Fruit fly (Drosophila melanogaster): ENCODE data around the gene Prosbeta2.
A peak's percentile ranks its signal among the peaks of the same experiment; 100 is the strongest.

Prosbeta2 gene

DNA sequence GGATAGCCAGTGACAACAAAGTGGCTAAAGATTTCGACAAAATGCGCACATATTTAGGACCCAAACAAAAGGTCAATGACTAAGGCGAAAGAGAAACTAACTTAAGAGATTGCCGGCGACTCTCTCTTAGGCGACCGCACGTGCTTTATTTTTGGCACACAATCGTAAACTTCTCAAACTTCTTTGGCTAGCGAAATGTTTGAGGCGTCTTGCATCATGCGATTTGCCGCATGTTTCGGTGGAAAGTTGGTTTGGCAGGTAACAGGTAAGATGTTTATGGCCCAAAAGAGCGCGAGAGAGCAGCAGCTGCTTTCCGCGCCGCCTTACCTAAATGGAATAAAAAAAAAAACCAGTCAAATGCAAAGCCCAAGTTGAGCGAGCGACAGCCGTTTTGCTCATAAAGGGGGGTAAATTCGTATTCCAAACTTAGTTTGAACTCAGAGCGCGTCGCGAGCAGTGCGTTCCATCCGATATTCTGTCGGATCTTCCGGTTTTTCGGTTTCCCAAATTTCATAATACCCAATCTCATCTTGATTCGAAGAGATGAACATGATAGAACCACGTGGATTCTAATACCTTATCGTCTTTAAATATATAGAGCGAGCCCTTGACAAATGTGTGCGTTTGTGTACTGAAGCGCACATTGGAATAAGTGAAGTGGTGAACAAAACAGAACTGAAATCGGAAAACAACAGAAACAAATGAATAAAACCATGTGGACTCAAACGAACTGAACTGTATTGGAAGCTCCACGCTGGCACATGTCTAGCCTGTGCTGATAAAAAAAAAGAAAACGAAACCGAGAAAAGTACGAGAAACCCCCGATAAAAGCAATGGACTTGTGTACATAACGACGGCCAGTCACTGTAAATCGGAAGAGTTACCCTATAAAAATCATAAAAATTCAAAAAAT is 12.5 kb upstream of the Prosbeta2 start:
- no peak for TF ChIP-seq CG17801 (GFP tag; optimal IDR thresholded peaks at IDR 0.05; ENCODE audit: partially characterized antibody)

DNA sequence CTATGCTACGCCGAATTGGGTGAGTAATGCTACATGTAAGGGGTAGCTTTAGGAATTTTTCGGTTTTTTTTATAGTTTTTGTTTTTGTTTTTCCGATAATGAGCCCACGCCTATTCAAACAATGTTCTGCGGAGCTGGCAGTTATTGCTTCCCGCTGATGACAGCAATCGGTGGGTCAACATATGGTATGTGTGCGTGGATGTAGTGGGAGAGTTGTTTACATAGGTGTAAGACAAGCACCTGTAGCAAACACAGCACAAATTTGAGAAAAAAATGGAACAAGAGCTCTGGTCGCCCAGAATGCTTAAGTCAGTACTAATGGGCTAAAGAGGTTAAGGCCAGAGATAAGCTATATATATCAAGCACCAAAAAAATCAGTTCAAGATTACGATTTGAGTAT is 11.5 kb upstream of the Prosbeta2 start:
- TF ChIP-seq CG17801 (GFP tag; optimal IDR thresholded peaks at IDR 0.05; ENCODE audit: partially characterized antibody): no peak

DNA sequence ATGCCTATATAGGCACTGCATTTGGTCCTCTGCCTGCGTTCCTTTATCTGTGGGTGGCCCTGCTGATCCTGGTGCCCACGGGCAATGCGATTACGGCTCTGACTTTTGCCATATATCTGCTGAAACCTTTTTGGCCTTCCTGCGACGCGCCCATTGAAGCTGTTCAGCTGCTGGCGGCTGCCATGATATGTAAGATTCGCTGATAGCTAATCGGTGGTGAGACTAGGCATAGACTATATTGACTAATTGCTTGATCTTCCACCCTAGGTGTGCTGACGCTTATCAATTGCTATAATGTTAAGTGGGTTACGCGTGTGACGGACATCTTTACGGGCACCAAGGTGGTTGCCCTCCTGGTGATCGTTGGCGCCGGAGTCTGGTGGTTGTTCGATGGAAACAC is 9.9 kb upstream of the Prosbeta2 start:
- TF ChIP-seq CG17801 (GFP tag; optimal IDR thresholded peaks at IDR 0.05; ENCODE audit: partially characterized antibody): no peak

DNA sequence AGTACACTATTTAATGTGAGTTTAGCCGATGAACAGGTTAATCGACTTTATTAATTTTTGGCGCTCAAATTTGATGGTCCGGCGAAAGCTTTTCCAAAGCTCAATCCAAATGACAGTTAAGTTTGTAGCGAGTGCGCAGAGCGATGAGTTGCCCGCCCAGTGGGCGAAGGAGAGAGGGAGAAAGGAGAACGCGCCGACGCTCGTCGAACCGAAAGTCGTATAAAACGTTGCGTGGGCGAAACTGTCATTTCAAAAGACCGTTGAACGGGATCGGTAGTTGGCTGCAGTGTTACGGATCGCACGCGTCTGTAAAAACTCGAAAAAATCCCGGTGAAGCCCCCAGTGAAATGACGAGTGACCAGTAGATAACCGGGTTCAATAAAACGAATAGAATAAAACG is 7.7 kb upstream of the Prosbeta2 start, which contains the start of gene Zip71B:
Gene Zip71B, plus strand, starts transcription at position 265 of the 400 bp plus-strand sequence.
- no peak for TF ChIP-seq CG17801 (GFP tag; optimal IDR thresholded peaks at IDR 0.05; ENCODE audit: partially characterized antibody)

DNA sequence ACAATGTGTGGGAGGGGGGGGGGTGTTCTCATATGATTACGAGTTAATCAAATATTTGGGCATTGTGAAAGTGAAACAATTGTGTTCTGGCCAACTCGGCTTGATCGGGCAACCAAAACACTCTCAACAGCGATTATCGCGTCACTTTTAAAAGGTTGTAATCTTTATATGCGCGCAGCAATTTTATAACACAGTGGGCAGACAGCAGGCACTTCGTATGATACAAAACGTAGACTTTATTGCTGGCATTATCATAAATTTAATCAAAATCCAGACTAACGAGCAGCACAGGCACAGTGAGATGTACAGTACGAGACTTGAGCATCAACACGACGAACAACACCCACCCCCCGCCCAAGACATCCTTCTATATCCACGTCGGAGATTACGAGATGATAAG is 6.9 kb upstream of the Prosbeta2 start:
- peak; percentile 14 for TF ChIP-seq CG17801 (GFP tag; optimal IDR thresholded peaks at IDR 0.05; ENCODE audit: partially characterized antibody)

DNA sequence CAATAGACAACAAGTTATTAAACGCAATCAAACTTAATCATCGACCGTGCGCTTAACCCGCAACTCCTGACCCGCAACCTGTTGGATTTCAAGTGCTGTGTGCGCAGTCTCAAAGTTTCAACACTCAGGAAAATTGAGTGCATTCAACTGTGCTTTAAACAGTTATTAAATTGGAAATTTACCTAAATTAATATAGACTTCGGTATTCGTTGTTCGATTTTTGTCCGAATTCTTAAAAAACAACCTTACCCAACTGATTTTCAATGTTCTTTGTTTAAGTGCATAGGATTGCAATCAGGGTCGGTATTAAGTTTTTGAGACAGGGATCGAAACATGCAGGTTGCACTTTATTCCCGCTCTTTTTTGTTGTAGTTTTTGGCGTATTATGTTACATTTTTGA is 5.3 kb downstream of the Prosbeta2 start:
- no peak for TF ChIP-seq CG17801 (GFP tag; optimal IDR thresholded peaks at IDR 0.05; ENCODE audit: partially characterized antibody)

DNA sequence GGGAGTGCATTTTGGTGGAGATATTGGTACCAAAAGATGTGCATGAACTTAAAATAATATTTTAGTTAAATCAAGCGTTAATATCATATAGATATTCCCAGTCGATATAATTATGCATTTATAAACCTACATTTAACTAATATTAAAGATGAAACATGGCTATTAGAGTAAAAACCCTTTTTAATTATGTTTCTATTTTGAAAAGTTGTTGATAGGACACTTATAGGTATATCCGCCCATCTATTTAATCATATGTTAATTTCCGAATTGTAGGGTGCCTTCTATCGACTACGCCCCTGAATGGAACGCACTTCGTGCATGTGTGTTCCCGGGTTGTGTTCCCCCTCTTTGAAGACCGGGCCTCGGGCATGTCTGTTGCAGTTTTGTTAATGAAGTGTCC is 6.0 kb downstream of the Prosbeta2 start:
- no peak for TF ChIP-seq CG17801 (GFP tag; optimal IDR thresholded peaks at IDR 0.05; ENCODE audit: partially characterized antibody)

DNA sequence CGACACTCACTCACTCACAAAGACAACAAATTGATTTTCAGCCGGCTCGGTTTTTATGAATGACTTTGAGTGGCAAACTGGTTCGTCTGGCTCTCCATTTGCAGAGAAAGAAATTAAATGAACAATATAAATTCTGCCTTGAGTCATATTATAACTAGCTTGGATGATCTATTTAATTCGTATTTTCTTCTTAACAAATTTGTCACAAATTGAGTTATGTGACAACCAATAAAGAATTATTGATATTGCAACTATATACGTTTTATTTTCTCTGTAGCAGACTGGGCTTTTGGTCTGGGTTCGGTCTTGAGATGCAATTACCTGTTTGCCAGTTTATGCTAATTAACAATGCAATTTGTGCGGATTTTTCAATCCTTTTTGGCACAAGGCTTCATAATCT is 7.1 kb downstream of the Prosbeta2 start:
- TF ChIP-seq CG17801 (GFP tag; optimal IDR thresholded peaks at IDR 0.05; ENCODE audit: partially characterized antibody): no peak

DNA sequence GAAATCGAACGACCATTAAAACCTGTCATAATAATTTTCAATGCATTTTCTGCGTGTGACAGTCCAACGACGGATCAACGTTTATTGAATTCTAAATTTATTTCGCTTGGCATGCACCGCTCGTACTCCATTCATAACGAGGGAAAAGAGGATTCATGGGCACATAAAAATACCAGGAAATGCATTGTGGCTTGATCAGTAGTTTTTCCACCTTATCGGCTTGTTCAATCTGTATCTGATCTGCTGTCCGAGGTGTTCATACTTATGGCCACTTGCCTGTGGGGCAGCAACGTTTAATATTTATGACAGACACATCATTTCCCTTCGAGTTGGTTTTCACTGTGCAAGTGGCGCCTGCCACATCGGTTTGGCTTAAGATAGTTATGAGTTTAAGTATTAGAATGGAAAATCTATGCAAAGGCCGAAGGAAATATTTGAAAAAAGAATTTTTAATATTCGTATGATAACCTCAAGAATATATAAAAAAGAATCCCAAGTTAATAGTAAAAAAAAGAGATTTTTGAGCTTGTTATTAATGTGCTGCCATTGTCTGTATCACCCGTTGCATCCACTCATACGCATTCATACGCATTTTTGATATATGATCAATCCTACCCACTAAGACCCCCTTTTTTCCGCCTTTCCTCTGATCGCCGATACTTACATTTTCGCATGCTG is 7.7 kb downstream of the Prosbeta2 start:
- TF ChIP-seq CG17801 (GFP tag; optimal IDR thresholded peaks at IDR 0.05; ENCODE audit: partially characterized antibody): no peak

DNA sequence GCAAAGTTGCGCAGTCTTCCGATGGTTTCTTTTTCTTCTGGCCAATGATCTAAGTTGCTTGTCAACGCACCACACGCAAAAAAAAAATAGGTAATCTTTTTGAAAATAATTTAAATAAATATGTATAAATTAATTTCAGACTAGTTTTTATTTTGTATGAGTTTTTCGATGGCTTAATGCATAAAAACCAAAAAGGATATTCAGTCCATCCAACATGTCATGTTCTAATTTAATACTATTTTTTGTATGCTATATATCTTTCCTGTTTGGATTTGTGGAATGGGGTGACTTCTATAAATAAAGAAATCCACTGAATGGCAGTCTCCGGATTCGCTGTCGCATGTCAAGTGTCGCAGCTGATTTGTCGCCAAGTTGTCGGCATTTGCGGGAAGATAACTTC is 9.9 kb downstream of the Prosbeta2 start:
- TF ChIP-seq CG17801 (GFP tag; optimal IDR thresholded peaks at IDR 0.05; ENCODE audit: partially characterized antibody): no peak

DNA sequence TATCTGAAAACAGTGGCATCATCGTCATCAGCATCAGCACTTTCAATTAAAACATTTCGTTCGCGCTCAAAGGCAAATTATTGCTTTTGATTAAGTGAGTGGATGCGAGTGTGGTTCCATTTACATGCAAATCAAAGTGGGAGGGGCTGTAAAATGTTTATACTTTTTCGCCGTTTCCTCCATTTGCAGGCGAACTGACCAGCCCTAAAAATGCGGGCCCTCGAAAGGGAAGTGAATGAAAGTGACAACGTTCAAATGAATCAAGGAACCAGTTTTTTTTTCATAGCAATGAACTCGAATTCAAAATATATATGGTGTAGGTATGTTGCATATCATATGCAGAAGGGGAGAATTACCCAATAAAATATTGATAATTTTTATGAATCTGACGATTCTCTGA is 10.8 kb downstream of the Prosbeta2 start:
- TF ChIP-seq CG17801 (GFP tag; optimal IDR thresholded peaks at IDR 0.05; ENCODE audit: partially characterized antibody): no peak

DNA sequence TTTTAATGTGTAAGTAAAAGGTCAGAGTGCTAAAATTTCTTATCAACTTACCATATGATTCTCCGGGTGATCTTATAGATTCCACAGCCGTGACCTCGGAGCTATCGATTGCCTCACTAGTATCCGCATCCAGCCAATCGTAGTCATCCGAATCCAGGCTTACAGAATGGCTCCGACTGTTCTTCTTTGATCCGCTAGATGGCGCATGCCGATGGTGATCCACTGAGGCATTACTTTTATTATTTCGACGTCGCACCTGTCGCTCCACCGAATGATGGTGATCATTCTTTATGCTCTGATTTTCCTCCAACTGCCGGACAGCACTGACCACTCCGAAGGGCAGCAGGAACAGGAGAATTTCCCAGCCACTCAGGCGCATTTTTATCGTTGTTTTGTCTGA is 11.4 kb downstream of the Prosbeta2 start:
- no peak for TF ChIP-seq CG17801 (GFP tag; optimal IDR thresholded peaks at IDR 0.05; ENCODE audit: partially characterized antibody)

DNA sequence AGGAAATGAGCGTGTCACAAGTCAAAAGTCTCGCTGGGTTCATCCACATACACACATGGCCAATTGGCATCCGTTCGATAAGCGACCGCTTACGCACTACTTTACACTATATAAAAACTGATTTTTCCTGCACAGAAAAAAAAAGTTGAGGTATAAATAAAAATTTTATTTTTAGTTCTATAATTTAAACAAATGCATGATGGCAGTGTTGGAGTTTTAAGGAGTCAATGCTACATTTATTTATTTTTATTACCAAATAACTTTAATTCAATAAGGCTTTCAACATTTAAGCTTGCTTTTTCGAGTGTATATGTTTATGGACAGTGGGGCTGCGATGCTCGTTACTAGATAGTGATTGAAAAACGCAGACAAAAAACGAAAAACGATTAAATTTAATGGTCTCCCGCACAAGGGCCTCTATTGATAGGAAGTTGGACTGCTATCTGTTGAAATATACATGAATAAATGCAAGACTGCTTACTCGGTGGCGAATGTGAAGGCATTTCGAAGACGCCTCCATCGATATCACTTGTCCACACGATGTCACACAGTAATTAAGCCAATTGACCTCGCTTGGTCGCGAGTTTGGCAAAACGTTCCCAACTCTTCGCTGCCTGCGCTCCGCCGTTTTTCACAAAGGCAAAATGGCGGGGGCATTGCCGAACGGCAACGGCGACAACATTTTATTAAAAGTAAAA is 12.0 kb downstream of the Prosbeta2 start:
- no peak for TF ChIP-seq CG17801 (GFP tag; optimal IDR thresholded peaks at IDR 0.05; ENCODE audit: partially characterized antibody)

DNA sequence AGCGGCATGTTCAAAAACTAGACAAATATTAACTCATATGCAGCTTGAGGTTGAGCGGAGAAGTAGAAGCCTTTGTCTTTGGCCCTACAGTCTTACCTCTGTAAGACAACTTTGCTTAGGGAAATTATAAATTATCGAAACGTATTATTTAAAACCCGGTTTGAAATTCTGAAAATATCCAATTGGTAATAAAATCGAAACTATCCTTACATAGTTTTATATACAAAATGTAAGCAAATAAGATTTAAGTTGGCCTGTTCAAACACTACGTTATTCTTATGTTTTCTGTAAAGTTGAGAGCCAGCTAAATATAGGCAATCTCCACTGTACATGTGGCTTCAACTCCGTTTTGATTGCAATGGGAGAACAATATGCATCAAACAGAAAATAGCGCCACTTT is 13.5 kb downstream of the Prosbeta2 start:
- TF ChIP-seq CG17801 (GFP tag; optimal IDR thresholded peaks at IDR 0.05; ENCODE audit: partially characterized antibody): no peak

DNA sequence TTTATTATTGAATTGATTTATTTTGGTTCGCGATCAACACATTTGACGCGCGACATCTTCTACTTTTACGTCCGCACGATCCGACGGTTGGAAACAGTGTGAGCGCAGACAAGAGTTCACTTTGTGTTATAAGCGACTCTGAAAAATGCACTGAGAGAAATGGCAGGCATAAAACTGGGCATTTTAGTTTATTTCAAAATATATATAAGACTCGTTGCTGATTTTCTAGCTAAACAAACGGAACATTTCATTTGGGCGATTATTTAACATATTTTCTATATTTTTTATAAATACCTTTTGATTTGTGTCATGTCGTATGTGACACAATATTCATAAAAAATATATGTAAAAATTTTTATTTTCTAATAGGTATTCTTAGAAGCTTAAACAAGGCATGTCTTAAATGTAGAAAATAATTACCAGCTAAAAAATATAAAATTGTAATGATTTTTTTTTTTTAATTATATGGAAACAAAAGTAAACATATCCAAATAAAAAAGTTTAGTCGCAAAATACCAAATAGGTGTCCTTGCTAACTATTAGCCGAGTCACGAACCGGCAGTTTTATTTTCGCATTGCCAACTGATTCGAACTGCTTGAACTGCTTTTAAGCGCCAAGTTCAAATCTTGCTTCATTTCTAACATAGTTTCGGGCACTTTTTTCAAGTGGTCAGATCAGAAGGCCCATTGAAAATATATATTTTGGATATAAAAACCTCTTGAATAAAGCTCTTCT is 14.4 kb downstream of the Prosbeta2 start, which contains the start of gene Reck:
Gene Reck, minus strand, starts transcription at position 106 of the 736 bp plus-strand sequence.
- no peak for TF ChIP-seq CG17801 (GFP tag; optimal IDR thresholded peaks at IDR 0.05; ENCODE audit: partially characterized antibody)

Measured in ovary, adult (tissue).